Worm (Caenorhabditis elegans) whole organism, L4/young adult: ENCODE data around the gene srz-100.

Source experiments
- W03F9.2 ChIP-seq: fragments of 150-350 bp; optimal IDR thresholded peaks from 2 replicates; lab custom pipeline; 2014; ENCODE audit warnings: missing biosample characterization, missing genetic modification characterization
- dao-5 ChIP-seq: sonication (generic microtip); optimal IDR thresholded peaks from 2 replicates; lab custom pipeline; 2016; ENCODE audit warnings: missing genotype, missing genetic modification characterization, moderate library complexity, missing compliant biosample characterization
- him-1 ChIP-seq: sonication (generic microtip); optimal IDR thresholded peaks from 2 replicates; lab custom pipeline; 2016; ENCODE audit warnings: missing genotype, missing genetic modification reagents, missing genetic modification characterization, missing compliant biosample characterization

DNA sequence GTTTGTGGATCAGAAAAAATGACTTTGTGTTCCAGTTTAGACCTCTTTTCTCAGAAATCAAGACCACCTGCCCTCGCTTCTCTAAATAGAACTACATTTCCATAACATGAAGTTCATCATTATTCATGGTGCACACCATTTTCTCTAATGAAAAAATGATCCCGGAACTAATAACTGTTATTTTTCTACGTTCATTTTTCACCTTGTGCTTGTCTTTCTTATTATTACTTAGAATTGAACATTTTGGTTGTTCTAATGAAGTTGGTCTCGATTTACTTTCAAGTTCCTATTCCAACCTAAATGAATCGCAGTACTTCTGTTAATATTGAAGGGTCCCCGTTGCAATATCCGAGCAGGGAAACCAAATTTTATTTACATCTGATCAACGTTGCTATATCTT is 48.8 kb upstream of the srz-100 start, which contains the start of gene srw-36:
- TF ChIP-seq him-1 (tag; lab: Kevin White, UChicago) (no peak), W03F9.2 (tag; lab: Kevin White, UChicago) (no peak), dao-5 (tag; lab: Kevin White, UChicago) (no peak)
